Worm (Caenorhabditis elegans): ENCODE data around the gene fcd-2.

fcd-2 gene

ce11 chrIV:15025384-15025783 lies at the start of gene fcd-2:
Gene fcd-2 (plus strand): TSS chrIV:15025710.
- TF ChIP-seq unc-130 (GFP tag; optimal IDR thresholded peaks at IDR 0.05) (no peak), hlh-26 (GFP tag; conservative IDR thresholded peaks at IDR 0.05) (no peak), ztf-26 (tag; optimal IDR thresholded peaks at IDR 0.05) (no peak), K11D2.4 (GFP tag; IDR thresholded peaks at IDR 0.05) (no peak), B0035.1 (tag; optimal IDR thresholded peaks at IDR 0.05) (peak; percentile 23), nhr-120 (GFP tag; IDR thresholded peaks at IDR 0.05) (no peak), pbrm-1 (GFP tag; IDR thresholded peaks at IDR 0.05) (no peak), snpc-3.4 (tag; optimal IDR thresholded peaks at IDR 0.05) (peak; percentile 34), nhr-179 (tag; optimal IDR thresholded peaks at IDR 0.05) (no peak), ceh-91 (GFP tag; IDR thresholded peaks at IDR 0.05) (no peak), ZK185.1 (tag; optimal IDR thresholded peaks at IDR 0.05; ENCODE audit: poor library complexity, severe bottlenecking) (no peak), lsl-1 (GFP tag; optimal IDR thresholded peaks at IDR 0.05) (peak; percentile 23), dpl-1 (GFP tag; optimal IDR thresholded peaks at IDR 0.05) (peak; percentile 85), B0019.2 (GFP tag; conservative IDR thresholded peaks at IDR 0.05) (no peak), sdz-38 (tag; optimal IDR thresholded peaks at IDR 0.05) (no peak), xnd-1 (tag; optimal IDR thresholded peaks at IDR 0.05) (no peak), repo-1 (tag; optimal IDR thresholded peaks at IDR 0.05) (no peak), T26A5.8 (tag; optimal IDR thresholded peaks at IDR 0.05) (no peak), B0261.1 (tag; optimal IDR thresholded peaks at IDR 0.05) (no peak), gei-17 (GFP tag; optimal IDR thresholded peaks at IDR 0.05) (no peak), sea-2 (GFP tag; IDR thresholded peaks at IDR 0.05) (no peak), ztf-6 (GFP tag; IDR thresholded peaks at IDR 0.05) (no peak), chd-7 (tag; optimal IDR thresholded peaks at IDR 0.05) (no peak), tlf-1 (GFP tag; optimal IDR thresholded peaks at IDR 0.05) (peak; percentile 13), let-526 (GFP tag; IDR thresholded peaks at IDR 0.05) (no peak), ceh-40 (GFP tag; IDR thresholded peaks at IDR 0.05) (no peak), nhr-80 (tag; optimal IDR thresholded peaks at IDR 0.05) (no peak), ztf-25 (GFP tag; IDR thresholded peaks at IDR 0.05) (no peak), F39B2.1 (GFP tag; IDR thresholded peaks at IDR 0.05) (no peak), Y67H2A.10 (GFP tag; conservative IDR thresholded peaks at IDR 0.05) (no peak), egl-18 (GFP tag; IDR thresholded peaks at IDR 0.05) (no peak), F55B11.4 (tag; optimal IDR thresholded peaks at IDR 0.05; ENCODE audit: borderline replicate concordance, insufficient read depth) (no peak), nhr-90 (tag; optimal IDR thresholded peaks at IDR 0.05) (no peak), atf-7 (tag; optimal IDR thresholded peaks at IDR 0.05) (no peak), dox-1 (GFP tag; IDR thresholded peaks at IDR 0.05) (no peak), tbp1 (GFP tag; optimal IDR thresholded peaks at IDR 0.05) (peak; percentile 48), ztf-18 (tag; optimal IDR thresholded peaks at IDR 0.05) (peak; percentile 71), athp-1 (tag; optimal IDR thresholded peaks at IDR 0.05) (no peak), lsy-27 (tag; optimal IDR thresholded peaks at IDR 0.05; ENCODE audit: borderline replicate concordance, insufficient read depth) (no peak), madf-3 (GFP tag; IDR thresholded peaks at IDR 0.05) (0 out of 2 replicates have a peak, but pooled peaks have one; percentile 4), Y79H2A.3 (GFP tag; conservative IDR thresholded peaks at IDR 0.05) (no peak), snpc-1.3 (tag; optimal IDR thresholded peaks at IDR 0.05; ENCODE audit: insufficient read depth) (peak; percentile 6), rpc-1 (optimal IDR thresholded peaks at IDR 0.05) (no peak), rpc-1 (tag; optimal IDR thresholded peaks at IDR 0.05) (no peak), pha-4 (tag; optimal IDR thresholded peaks at IDR 0.05) (no peak), hmg-1.2 (GFP tag; IDR thresholded peaks at IDR 0.05) (0 out of 2 replicates have a peak, but pooled peaks have one; percentile 24), rcor-1 (GFP tag; IDR thresholded peaks at IDR 0.05) (no peak), aptf-2 (GFP tag; conservative IDR thresholded peaks at IDR 0.05) (no peak), D2030.7 (GFP tag; IDR thresholded peaks at IDR 0.05) (0 out of 2 replicates have a peak, but pooled peaks have one; percentile 19), lin-40 (tag; optimal IDR thresholded peaks at IDR 0.05) (peak; percentile 15)

All from whole organism, young adult.